Fruit fly (Drosophila melanogaster) whole organism, pupa: ENCODE results near the gene RhoGEF4.

Experiments
- CG10348 ChIP-seq: fragments of 200-800 bp; sonication (Bioruptor generic); IDR thresholded peaks from 2 replicates; pipeline ENCODE4 v1.3.6; 2022; ENCODE audit warnings: missing biosample characterization, missing genetic modification characterization
- CG4496 ChIP-seq: fragments of 200-800 bp; sonication (Bioruptor generic); IDR thresholded peaks from 3 replicates; pipeline ENCODE4 v1.3.6; 2022; ENCODE audit warnings: missing biosample characterization, missing genetic modification characterization
- CG9948 ChIP-seq: fragments of 200-800 bp; sonication (Bioruptor generic); optimal IDR thresholded peaks from 2 replicates; lab custom pipeline; 2018; ENCODE audit warnings: missing biosample characterization, mild to moderate bottlenecking, missing genetic modification characterization, moderate library complexity
- EcR ChIP-seq: fragments of 200-800 bp; sonication (Bioruptor generic); optimal IDR thresholded peaks from 3 replicates; lab custom pipeline; 2019; ENCODE audit warnings: missing biosample characterization, missing genetic modification characterization, mild to moderate bottlenecking, moderate library complexity, missing genetic modification reagents
- Ets98B ChIP-seq: fragments of 200-800 bp; sonication (Bioruptor generic); IDR thresholded peaks from 2 replicates; pipeline ENCODE4 v1.3.6; 2022; ENCODE audit warnings: missing biosample characterization, missing genetic modification characterization

DNA sequence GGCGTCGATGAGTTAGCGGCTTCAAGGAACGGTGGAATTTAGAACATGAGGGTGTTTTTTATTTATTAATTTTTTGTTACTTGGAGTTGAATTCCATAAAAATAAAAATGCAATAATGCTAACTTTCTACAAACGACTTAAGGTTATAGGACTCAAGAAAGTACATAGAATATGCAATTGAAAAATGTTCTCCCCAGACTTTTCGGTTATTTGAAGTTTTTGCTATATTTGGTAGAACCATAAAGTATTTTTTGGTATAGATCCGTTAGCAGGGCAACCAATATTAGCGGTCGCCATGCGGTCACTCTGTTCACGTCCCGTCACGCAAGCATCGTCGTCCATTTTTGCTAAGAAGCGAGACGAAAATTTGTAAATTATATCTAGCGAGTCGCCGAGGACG, 46.3 kb upstream of the RhoGEF4 start, which contains the start of gene akirin:
- TF ChIP-seq Ets98B (GFP tag; lab: Robert Waterston, UW) (no peak), CG4496 (GFP tag; lab: Robert Waterston, UW) (no peak), CG9948 (tag; lab: Kevin White, UChicago) (no peak), EcR (no peak), CG10348 (no peak)
